Fruit fly (Drosophila melanogaster) whole organism, wandering third instar larva: ENCODE data around the gene mtrm.

Experiments used
- Abd-B ChIP-seq: fragments of >200 bp; optimal IDR thresholded peaks from 2 replicates; lab custom pipeline; 2017; ENCODE audit warnings: missing biosample characterization, missing genetic modification characterization
- CG32264 ChIP-seq: fragments of 200-800 bp; sonication (Bioruptor generic); optimal IDR thresholded peaks from 2 replicates; lab custom pipeline; 2016; ENCODE audit warnings: missing biosample characterization, missing genetic modification characterization
- CG9705 ChIP-seq: fragments of 200-800 bp; sonication (Bioruptor generic); optimal IDR thresholded peaks from 2 replicates; lab custom pipeline; 2018; ENCODE audit warnings: missing biosample characterization, mild to moderate bottlenecking, missing genetic modification characterization
- CrebA ChIP-seq: fragments of 200-800 bp; sonication (Bioruptor generic); optimal IDR thresholded peaks from 2 replicates; lab custom pipeline; 2016; ENCODE audit warnings: missing biosample characterization, mild to moderate bottlenecking, missing genetic modification characterization, borderline replicate concordance
- Dfd ChIP-seq: fragments of >200 bp; optimal IDR thresholded peaks from 2 replicates; lab custom pipeline; 2017; ENCODE audit warnings: missing biosample characterization, missing genetic modification characterization
- Dif ChIP-seq: fragments of 200-275, 200-300 bp; sonication (Bioruptor generic); optimal IDR thresholded peaks from 2 replicates; lab custom pipeline; 2018; ENCODE audit warnings: missing biosample characterization, missing genetic modification characterization; ENCODE audit not compliant: partially characterized antibody
- GATAd ChIP-seq: sonication (Bioruptor generic); optimal IDR thresholded peaks from 2 replicates; lab custom pipeline; 2016; ENCODE audit warnings: missing biosample characterization, missing genetic modification characterization
- HLH106 ChIP-seq: fragments of 200-800 bp; optimal IDR thresholded peaks from 3 replicates; lab custom pipeline; 2019; ENCODE audit warnings: missing biosample characterization, mild to moderate bottlenecking, missing genetic modification characterization, moderate library complexity
- Hnf4 ChIP-seq: fragments of 200-800 bp; sonication (Bioruptor generic); optimal IDR thresholded peaks from 2 replicates; lab custom pipeline; 2016; ENCODE audit warnings: missing biosample characterization, mild to moderate bottlenecking, missing genetic modification characterization
- Hr78 ChIP-seq: fragments of >200 bp; optimal IDR thresholded peaks from 2 replicates; lab custom pipeline; 2017; ENCODE audit warnings: missing biosample characterization, missing genetic modification characterization
- Hr83 ChIP-seq: fragments of 200-300 bp; sonication (Bioruptor generic); optimal IDR thresholded peaks from 2 replicates; lab custom pipeline; 2016; ENCODE audit warnings: missing biosample characterization, mild to moderate bottlenecking, missing genetic modification characterization, moderate library complexity; ENCODE audit not compliant: poor library complexity, severe bottlenecking
- Jra ChIP-seq: sonication (Bioruptor generic); optimal IDR thresholded peaks from 2 replicates; lab custom pipeline; 2016; ENCODE audit warnings: missing biosample characterization, missing genetic modification characterization
- Mio ChIP-seq: sonication (Bioruptor generic); optimal IDR thresholded peaks from 2 replicates; lab custom pipeline; 2016; ENCODE audit warnings: missing biosample characterization, missing genetic modification characterization
- Myc ChIP-seq: fragments of >200 bp; optimal IDR thresholded peaks from 2 replicates; lab custom pipeline; 2017
- N ChIP-seq: fragments of >200 bp; optimal IDR thresholded peaks from 2 replicates; lab custom pipeline; 2018; ENCODE audit warnings: missing biosample characterization, missing external identifiers, missing genetic modification characterization
- OdsH ChIP-seq: fragments of 200-800 bp; sonication (Bioruptor generic); optimal IDR thresholded peaks from 2 replicates; lab custom pipeline; 2016; ENCODE audit warnings: missing biosample characterization, mild to moderate bottlenecking, missing genetic modification characterization
- Rel ChIP-seq, 2 experiments: fragments of 200-800 bp; sonication (Bioruptor generic) in 1 of 2; optimal IDR thresholded peaks; 2 replicates in 1 of 2; 3 replicates in 1 of 2; lab custom pipeline; 2016 to 2019; ENCODE audit warnings: mild to moderate bottlenecking in 2 of 2, missing biosample characterization in 2 of 2, missing genetic modification characterization in 2 of 2, moderate library complexity in 1 of 2
- Sp1 ChIP-seq: fragments of 200-800 bp; sonication (Bioruptor generic); optimal IDR thresholded peaks from 3 replicates; lab custom pipeline; 2019; ENCODE audit warnings: missing biosample characterization, mild to moderate bottlenecking, missing genetic modification characterization, moderate library complexity
- Vsx2 ChIP-seq: fragments of 200-300, 225-300 bp; sonication (Bioruptor generic); optimal IDR thresholded peaks from 2 replicates; lab custom pipeline; 2018; ENCODE audit warnings: missing biosample characterization, missing genetic modification characterization; ENCODE audit not compliant: partially characterized antibody
- br ChIP-seq: fragments of 200-800 bp; sonication (Bioruptor generic); optimal IDR thresholded peaks from 2 replicates; lab custom pipeline; 2016; ENCODE audit warnings: missing biosample characterization, missing genetic modification characterization
- brk ChIP-seq: fragments of 200-800 bp; sonication (Bioruptor generic); optimal IDR thresholded peaks from 2 replicates; lab custom pipeline; 2016; ENCODE audit warnings: missing biosample characterization, mild to moderate bottlenecking, missing genetic modification characterization
- dl ChIP-seq, 2 experiments: fragments of 175-275, 200-275 bp in 1 of 2; fragments of 200-275 bp in 1 of 2; sonication (Bioruptor generic); optimal IDR thresholded peaks; lab custom pipeline; 2018; ENCODE audit warnings: mild to moderate bottlenecking in 2 of 2, missing biosample characterization in 2 of 2, missing genetic modification characterization in 2 of 2, moderate library complexity in 2 of 2; ENCODE audit not compliant: partially characterized antibody in 2 of 2, insufficient read depth in 1 of 2
- dmrt93B ChIP-seq: fragments of 200-800 bp; sonication (Bioruptor generic); optimal IDR thresholded peaks from 2 replicates; lab custom pipeline; 2018; ENCODE audit warnings: missing biosample characterization, mild to moderate bottlenecking, missing genetic modification characterization
- dsf ChIP-seq: sonication (Bioruptor generic); optimal IDR thresholded peaks from 2 replicates; lab custom pipeline; 2016; ENCODE audit warnings: missing biosample characterization, missing genetic modification characterization, borderline replicate concordance
- ey ChIP-seq: fragments of 200-800 bp; sonication (Bioruptor generic); optimal IDR thresholded peaks from 2 replicates; lab custom pipeline; 2016; ENCODE audit warnings: missing biosample characterization, missing genetic modification characterization
- foxo ChIP-seq, 2 experiments: fragments of 200-800 bp; sonication (Bioruptor generic); optimal IDR thresholded peaks; 2 replicates in 1 of 2; 3 replicates in 1 of 2; lab custom pipeline; 2016 to 2017; ENCODE audit warnings: missing biosample characterization in 2 of 2, missing genetic modification characterization in 2 of 2
- fru ChIP-seq: fragments of 200-800 bp; sonication (Bioruptor generic); optimal IDR thresholded peaks from 3 replicates; lab custom pipeline; 2016; ENCODE audit warnings: missing biosample characterization, mild to moderate bottlenecking, missing genetic modification characterization
- h ChIP-seq: fragments of 200-800 bp; sonication (Bioruptor generic); optimal IDR thresholded peaks from 3 replicates; lab custom pipeline; 2016; ENCODE audit warnings: missing biosample characterization, mild to moderate bottlenecking, missing genetic modification characterization
- jim ChIP-seq: fragments of 175-275, 200-325 bp; sonication (Bioruptor generic); optimal IDR thresholded peaks from 2 replicates; lab custom pipeline; 2016; ENCODE audit warnings: missing biosample characterization, mild to moderate bottlenecking, missing genetic modification characterization
- lola ChIP-seq: fragments of >200 bp; optimal IDR thresholded peaks from 2 replicates; lab custom pipeline; 2017; ENCODE audit warnings: missing biosample characterization, missing genetic modification characterization
- pan ChIP-seq: fragments of >200 bp; optimal IDR thresholded peaks from 2 replicates; lab custom pipeline; 2017
- psq ChIP-seq: fragments of 200-800 bp; sonication (Bioruptor generic); optimal IDR thresholded peaks from 3 replicates; lab custom pipeline; 2017; ENCODE audit warnings: missing biosample characterization, mild to moderate bottlenecking, missing genetic modification characterization, moderate library complexity
- rgr ChIP-seq: fragments of 200-800 bp; sonication (Bioruptor generic); optimal IDR thresholded peaks from 3 replicates; lab custom pipeline; 2016; ENCODE audit warnings: missing biosample characterization, mild to moderate bottlenecking, missing genetic modification characterization
- sage ChIP-seq: fragments of 200-800 bp; sonication (Bioruptor generic); optimal IDR thresholded peaks from 2 replicates; lab custom pipeline; 2016; ENCODE audit warnings: missing biosample characterization, mild to moderate bottlenecking, missing genetic modification characterization
- sv ChIP-seq: fragments of 200-800 bp; sonication (Bioruptor generic); optimal IDR thresholded peaks from 3 replicates; lab custom pipeline; 2016; ENCODE audit warnings: missing biosample characterization, missing genetic modification characterization
- tai ChIP-seq: sonication (Bioruptor generic); optimal IDR thresholded peaks from 2 replicates; lab custom pipeline; 2016; ENCODE audit warnings: missing biosample characterization, missing genetic modification characterization
- usp ChIP-seq: fragments of >200 bp; optimal IDR thresholded peaks from 2 replicates; lab custom pipeline; 2017; ENCODE audit warnings: missing biosample characterization, missing genetic modification characterization
- woc ChIP-seq: sonication (Bioruptor generic); optimal IDR thresholded peaks from 2 replicates; lab custom pipeline; 2016; ENCODE audit warnings: missing biosample characterization, mild to moderate bottlenecking, missing genetic modification characterization

mtrm gene

DNA sequence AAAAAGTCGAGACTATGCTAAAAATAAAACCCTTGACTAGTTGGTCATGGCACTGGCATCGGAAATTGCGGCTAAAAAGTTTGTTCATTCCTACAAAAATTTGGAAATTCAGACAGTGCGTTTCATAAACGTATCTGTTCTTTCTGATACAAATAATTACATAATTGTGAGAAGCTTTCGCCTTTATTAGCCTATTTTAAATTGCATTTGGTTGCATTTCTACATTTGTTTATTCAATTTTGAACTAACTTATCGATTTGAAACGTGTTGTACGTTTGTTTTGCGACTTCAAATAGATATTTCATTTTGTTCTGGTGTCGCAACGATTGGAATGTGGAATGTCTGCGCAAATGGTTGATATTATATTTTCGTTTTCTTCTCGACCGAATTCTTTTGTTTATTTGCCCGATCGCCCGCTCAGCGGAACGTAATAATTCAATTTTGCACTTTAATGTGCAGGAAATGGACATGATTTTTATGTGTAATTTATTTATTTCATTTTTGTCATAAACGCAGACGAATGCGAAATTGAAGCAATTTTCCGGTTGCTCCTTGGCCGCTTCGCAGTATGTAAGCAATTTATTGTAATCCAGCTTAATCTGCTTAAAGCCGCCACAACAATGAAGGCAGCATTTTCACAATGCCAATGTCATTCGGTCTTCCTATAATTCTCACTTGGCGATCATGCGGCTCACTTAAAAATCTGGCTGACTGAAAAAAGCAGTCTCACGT is 33.4 kb downstream of the mtrm start:
- TF ChIP-seq dsf (GFP tag; lab: Kevin White, UChicago): no peak
- TF ChIP-seq ey: peak; percentile 32
- TF ChIP-seq h: peak; percentile 34
- peak; percentile 3 for TF ChIP-seq psq (GFP tag; lab: Kevin White, UChicago)
- peak in 1 of 2 experiments; percentile 55 for TF ChIP-seq foxo (GFP tag; optimal IDR thresholded peaks at IDR 0.05; lab: Kevin White, UChicago)
- TF ChIP-seq usp (GFP tag; lab: Kevin White, UChicago): no peak
- peak; percentile 26 for TF ChIP-seq fru (GFP tag; lab: Kevin White, UChicago)
- peak; percentile 34 for TF ChIP-seq br (GFP tag; lab: Kevin White, UChicago)
- TF ChIP-seq rgr: peak; percentile 47
- TF ChIP-seq HLH106 (tag; lab: Kevin White, UChicago): peak; percentile 16
- TF ChIP-seq CG32264 (GFP tag; lab: Kevin White, UChicago): no peak

DNA sequence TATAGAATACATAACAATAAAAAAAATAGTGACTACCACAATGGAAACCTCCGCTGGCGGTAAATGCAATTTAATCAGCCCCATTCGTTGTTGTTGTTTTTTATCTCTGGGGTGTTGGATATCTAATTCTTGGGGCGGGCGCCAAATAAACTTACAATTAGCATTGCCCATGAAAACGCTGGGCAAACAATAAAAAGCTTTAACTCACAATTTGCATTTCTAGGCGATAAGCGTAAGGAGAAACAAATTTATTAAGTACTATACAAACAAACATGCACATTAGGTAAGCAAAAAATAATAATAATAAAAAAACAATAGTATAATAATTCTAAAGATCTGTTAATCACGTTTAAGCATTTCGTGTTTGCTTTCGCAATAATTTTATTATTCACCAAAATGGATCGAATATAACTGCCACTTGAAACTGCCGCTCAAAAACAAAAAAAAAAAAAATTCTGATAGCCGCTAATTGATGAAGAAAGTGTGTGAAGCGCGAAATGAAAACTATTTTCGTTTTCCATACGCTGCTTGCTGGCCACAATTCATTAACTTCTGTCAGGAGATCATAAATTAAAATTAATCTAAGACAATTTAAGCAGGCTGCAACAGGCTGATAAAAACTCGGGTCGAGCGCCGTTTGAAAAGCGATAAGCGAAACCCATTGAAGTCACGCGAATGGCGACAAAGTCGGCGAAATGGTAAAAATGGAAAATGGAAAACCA is 35.1 kb downstream of the mtrm start:
- TF ChIP-seq brk: no peak

DNA sequence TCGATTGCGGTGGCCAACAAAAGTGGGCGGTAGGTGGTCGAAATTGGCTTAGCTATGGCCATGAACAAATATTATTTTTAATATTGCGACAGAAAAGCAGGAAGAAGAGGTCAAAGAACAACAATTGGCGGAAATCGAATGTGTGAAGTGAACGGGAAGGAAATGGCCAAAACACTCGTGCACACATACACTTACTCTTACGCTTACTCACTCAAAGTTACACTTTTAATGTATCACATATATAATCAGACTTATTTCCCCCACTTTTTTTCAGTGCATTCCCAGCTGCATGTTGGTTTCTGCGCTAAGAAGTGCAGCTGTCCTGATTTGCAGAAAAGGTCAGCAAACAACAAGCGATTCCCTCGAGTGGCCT is 35.7 kb downstream of the mtrm start:
- TF ChIP-seq woc (GFP tag; lab: Kevin White, UChicago): no peak
- no peak for TF ChIP-seq GATAd (GFP tag; lab: Kevin White, UChicago)
- TF ChIP-seq br (GFP tag; lab: Kevin White, UChicago): peak; percentile 46
- no peak for TF ChIP-seq sage (GFP tag; lab: Kevin White, UChicago)
- peak in 1 of 2 experiments; percentile 65 for TF ChIP-seq foxo (GFP tag; optimal IDR thresholded peaks at IDR 0.05; lab: Kevin White, UChicago)
- TF ChIP-seq dl (GFP tag; optimal IDR thresholded peaks at IDR 0.05; lab: Kevin White, UChicago; ENCODE audit: insufficient read depth in 1 of 2, partially characterized antibody in 2 of 2): no peak
- peak; percentile 58 for TF ChIP-seq h
- no peak for TF ChIP-seq sv (GFP tag; lab: Kevin White, UChicago)
- no peak for TF ChIP-seq brk
- TF ChIP-seq tai (GFP tag; lab: Kevin White, UChicago): no peak
- no peak for TF ChIP-seq Sp1 (GFP tag; lab: Kevin White, UChicago)
- TF ChIP-seq CG9705 (GFP tag; lab: Kevin White, UChicago): no peak
- TF ChIP-seq psq (GFP tag; lab: Kevin White, UChicago): peak; percentile 0
- TF ChIP-seq rgr: peak; percentile 25
- TF ChIP-seq fru (GFP tag; lab: Kevin White, UChicago): peak; percentile 59
- TF ChIP-seq Hr83: no peak
- peak; percentile 21 for TF ChIP-seq OdsH (GFP tag; lab: Kevin White, UChicago)
- TF ChIP-seq Myc: no peak
- TF ChIP-seq Hr78 (GFP tag; lab: Kevin White, UChicago): no peak
- no peak for TF ChIP-seq CrebA (GFP tag; lab: Kevin White, UChicago)
- no peak for TF ChIP-seq dmrt93B (GFP tag; lab: Kevin White, UChicago)
- no peak for TF ChIP-seq Mio (GFP tag; lab: Kevin White, UChicago)
- no peak for TF ChIP-seq Jra (GFP tag; lab: Kevin White, UChicago)
- TF ChIP-seq ey: no peak
- no peak for TF ChIP-seq Vsx2
- TF ChIP-seq Hnf4 (GFP tag; lab: Kevin White, UChicago): no peak
- TF ChIP-seq lola (GFP tag; lab: Kevin White, UChicago): no peak
- no peak for TF ChIP-seq Dfd (GFP tag; lab: Kevin White, UChicago)
- no peak for TF ChIP-seq dsf (GFP tag; lab: Kevin White, UChicago)
- TF ChIP-seq Rel (GFP tag; optimal IDR thresholded peaks at IDR 0.05; lab: Kevin White, UChicago): no peak
- TF ChIP-seq Rel (tag; optimal IDR thresholded peaks at IDR 0.05; lab: Kevin White, UChicago): no peak
- no peak for TF ChIP-seq jim (GFP tag; lab: Kevin White, UChicago)
- no peak for TF ChIP-seq N
- no peak for TF ChIP-seq Abd-B
- TF ChIP-seq CG32264 (GFP tag; lab: Kevin White, UChicago): no peak
- no peak for TF ChIP-seq usp (GFP tag; lab: Kevin White, UChicago)
- TF ChIP-seq pan: no peak
- TF ChIP-seq Dif (GFP tag; lab: Kevin White, UChicago): no peak
- TF ChIP-seq HLH106 (tag; lab: Kevin White, UChicago): no peak
- TF ChIP-seq, all 38 proteins: peak for 7
